Worm (Caenorhabditis elegans): ENCODE measurements around the gene srlf-37.

srlf-37 gene

DNA sequence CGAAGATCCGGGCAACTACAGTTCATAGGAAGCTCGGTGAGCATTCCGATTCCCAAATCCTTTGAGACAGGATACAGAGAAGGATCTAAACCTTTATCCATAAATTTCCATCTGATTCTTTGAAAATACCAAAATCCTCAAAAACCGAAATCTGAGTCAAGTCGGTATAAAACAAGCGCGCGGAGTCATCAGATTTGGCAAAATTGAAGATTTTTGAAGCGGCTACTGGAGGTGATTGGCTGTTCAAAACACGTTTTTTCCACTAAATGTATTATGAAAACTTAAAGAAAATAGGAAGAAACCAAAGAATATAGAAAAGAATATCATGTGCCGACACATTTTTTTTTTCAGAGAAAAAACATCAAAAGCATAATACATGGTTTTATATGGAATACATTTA, 29.4 kb downstream of the srlf-37 start, which contains the start of gene C14C6.13:
C14C6.13 (minus strand) TSS at position 101 of the 400 bp plus-strand sequence.
- TF ChIP-seq unc-62 (GFP tag; optimal IDR thresholded peaks at IDR 0.05) = no peak

DNA sequence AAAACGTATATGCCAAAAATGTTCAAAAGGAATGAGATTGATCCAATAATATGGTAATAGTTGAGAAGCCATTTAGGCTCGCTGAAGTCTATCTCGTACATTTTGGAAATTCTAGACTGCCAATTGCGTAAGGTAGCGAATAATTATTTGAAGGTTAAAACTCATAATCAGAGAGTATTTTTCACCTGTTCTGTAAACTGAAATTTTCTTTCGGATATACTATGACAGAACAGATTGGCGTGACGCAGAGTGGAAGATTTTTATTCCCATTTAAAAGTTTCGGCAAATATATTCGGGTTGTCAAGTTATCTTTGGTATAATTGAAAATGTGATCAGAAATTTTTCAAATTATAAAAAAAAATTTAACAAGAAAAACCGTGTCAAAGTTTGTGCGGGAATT, 35.9 kb downstream of the srlf-37 start, which contains the start of gene sri-72:
sri-72 (minus strand) TSS at position 101 of the 400 bp plus-strand sequence.
- TF ChIP-seq unc-62 (GFP tag; optimal IDR thresholded peaks at IDR 0.05) = no peak

DNA sequence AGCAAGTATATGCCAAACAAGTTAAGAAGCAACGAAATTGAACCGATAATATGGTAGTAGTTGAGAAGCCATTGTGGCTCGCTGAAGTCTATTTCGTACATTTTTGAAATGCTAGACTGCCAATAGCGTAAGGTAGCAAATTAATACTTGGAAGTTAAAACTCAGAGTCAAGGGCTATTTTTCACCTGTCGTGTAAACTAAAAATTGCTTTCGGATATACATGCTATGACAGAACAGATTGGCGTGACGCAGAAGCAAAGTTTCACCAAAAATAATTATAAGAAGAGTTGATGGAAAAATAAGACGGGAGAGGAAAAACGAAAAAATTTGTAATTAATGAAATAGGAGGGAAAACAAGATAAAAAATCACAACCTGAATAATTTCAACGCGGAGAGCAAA, 38.0 kb downstream of the srlf-37 start, which contains the start of gene sri-73:
sri-73 (minus strand) TSS at position 101 of the 400 bp plus-strand sequence.
- TF ChIP-seq unc-62 (GFP tag; optimal IDR thresholded peaks at IDR 0.05) = no peak

DNA sequence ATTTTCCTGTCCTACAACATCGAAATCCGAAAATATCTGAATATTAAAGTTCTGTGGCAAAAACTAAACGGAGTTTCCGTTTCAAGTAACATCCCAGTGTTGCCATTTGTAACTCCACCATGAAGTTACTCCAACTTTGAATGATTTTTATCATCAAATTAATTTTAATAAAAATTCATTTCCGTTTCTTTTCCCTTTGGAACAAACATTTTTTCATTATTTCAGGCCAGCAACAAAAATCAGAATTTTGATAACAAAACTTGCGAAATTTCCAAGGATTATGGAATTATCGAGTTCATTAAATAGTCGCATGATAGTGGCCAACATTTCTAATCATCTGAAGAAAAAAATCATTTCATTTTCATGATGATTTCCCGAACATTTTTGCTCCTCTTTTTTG, 41.2 kb downstream of the srlf-37 start, which contains the start of gene C14C6.2:
C14C6.2 (plus strand) TSS at position 301 of the 400 bp plus-strand sequence.
- TF ChIP-seq unc-62 (GFP tag; optimal IDR thresholded peaks at IDR 0.05) = no peak

DNA sequence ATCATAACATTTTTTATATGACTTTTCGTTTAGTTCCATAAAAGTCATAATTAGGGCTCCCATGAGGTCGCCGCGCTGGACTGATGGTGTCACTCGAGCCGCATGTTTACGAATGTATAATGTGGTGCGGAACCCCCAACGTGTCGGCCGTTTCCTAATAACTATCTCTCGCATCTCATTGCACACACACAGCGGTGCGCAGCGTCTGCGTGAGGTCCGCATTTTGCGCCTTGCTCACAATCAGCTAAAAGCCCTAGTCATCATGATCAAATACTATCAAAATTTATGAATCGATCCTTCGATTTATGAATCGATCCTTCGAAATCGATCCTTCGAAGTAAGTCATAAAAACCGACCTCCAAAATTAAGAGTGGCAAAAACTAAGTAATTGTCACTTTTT, 44.1 kb downstream of the srlf-37 start, which contains the start of gene srx-7:
srx-7 (plus strand) TSS at position 256 of the 400 bp plus-strand sequence.
- TF ChIP-seq unc-62 (GFP tag; optimal IDR thresholded peaks at IDR 0.05) = no peak

DNA sequence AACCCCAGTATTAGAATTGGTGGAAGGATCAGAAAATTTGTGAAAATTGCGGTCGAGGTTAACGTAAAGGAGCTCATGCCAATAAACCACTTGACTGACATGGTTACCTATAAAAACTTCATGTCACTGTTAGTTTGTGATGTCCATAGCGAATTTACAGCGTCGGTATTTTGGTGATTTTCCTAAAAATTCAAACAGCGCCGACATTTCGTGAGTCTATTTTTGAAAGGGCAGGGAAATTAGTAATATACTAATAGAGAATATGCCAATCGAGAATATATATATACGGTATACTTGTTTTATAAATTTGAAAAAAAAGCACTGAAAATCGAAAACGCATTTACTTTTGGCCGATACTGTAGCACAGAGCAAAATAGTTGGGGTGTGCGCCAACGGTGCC, 48.0 kb downstream of the srlf-37 start, which contains the start of gene srx-8:
srx-8 (minus strand) TSS at position 101 of the 400 bp plus-strand sequence.
- TF ChIP-seq unc-62 (GFP tag; optimal IDR thresholded peaks at IDR 0.05) = no peak

All from whole organism, dauer.